Worm (Caenorhabditis elegans): ENCODE results near the gene R09A8.5.

DNA sequence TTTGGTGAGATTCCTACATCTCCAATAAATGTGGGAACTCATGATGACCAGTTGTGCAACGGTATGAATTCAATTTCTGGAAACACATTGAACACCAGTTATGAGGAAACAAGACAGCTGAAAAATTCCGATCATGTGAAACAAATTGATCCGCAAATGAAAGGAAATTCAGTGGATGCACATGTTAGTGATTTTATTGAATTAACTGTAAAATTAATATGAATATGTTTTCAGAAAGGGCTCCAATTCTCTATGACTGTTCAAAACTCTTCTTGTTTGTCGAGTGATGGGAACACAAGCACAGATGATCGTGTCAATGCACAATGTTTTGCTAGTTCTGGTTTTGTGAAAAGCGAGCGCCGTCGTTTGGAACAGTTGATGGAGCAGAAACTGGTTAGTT is 20.0 kb downstream of the R09A8.5 start:
- no peak for TF ChIP-seq mep-1 (tag; optimal IDR thresholded peaks at IDR 0.05)
- TF ChIP-seq lsy-2 (tag; optimal IDR thresholded peaks at IDR 0.05), result no peak
- no peak for TF ChIP-seq blmp-1 (tag; optimal IDR thresholded peaks at IDR 0.05)
- TF ChIP-seq unc-62 (GFP tag; optimal IDR thresholded peaks at IDR 0.05), result no peak
- TF ChIP-seq elt-3 (tag; optimal IDR thresholded peaks at IDR 0.05), result no peak
- no peak for TF ChIP-seq tbx-8 (GFP tag; optimal IDR thresholded peaks at IDR 0.05)
- TF ChIP-seq nhr-237 (tag; optimal IDR thresholded peaks at IDR 0.05), result no peak
- TF ChIP-seq elt-1 (tag; optimal IDR thresholded peaks at IDR 0.05; ENCODE audit: borderline replicate concordance, insufficient read depth), result no peak
